Worm (Caenorhabditis elegans) whole organism, early embryonic: ENCODE data around the gene T19C3.5.

Source experiments
- B0310.2 ChIP-seq: sonication (generic microtip); optimal IDR thresholded peaks from 2 replicates; lab custom pipeline; 2016; ENCODE audit warnings: mild to moderate bottlenecking, missing genetic modification characterization, missing compliant biosample characterization
- F13C5.2 ChIP-seq: sonication (generic microtip); optimal IDR thresholded peaks from 2 replicates; lab custom pipeline; 2017; ENCODE audit warnings: mild to moderate bottlenecking, missing genetic modification characterization, inconsistent platforms, missing compliant biosample characterization
- aly-1 ChIP-seq: sonication (generic microtip); optimal IDR thresholded peaks from 2 replicates; lab custom pipeline; 2016; ENCODE audit warnings: missing genetic modification characterization, missing compliant biosample characterization
- ama-1 ChIP-seq: fragments of 150-350 bp; optimal IDR thresholded peaks from 2 replicates; lab custom pipeline; 2014
- ceh-13 ChIP-seq: fragments of 200-800 bp; sonication (Bioruptor generic); optimal IDR thresholded peaks from 2 replicates; lab custom pipeline; 2018; ENCODE audit warnings: mild to moderate bottlenecking, missing genetic modification characterization, missing compliant biosample characterization
- ceh-36 ChIP-seq: sonication (generic microtip); optimal IDR thresholded peaks from 2 replicates; lab custom pipeline; 2016; ENCODE audit warnings: missing genetic modification characterization, inconsistent platforms, missing compliant biosample characterization
- ets-7 ChIP-seq: sonication (generic microtip); optimal IDR thresholded peaks from 2 replicates; lab custom pipeline; 2016; ENCODE audit warnings: missing genotype, missing genetic modification characterization, missing compliant biosample characterization
- flt-1 ChIP-seq: fragments of 200-800 bp; sonication (Bioruptor generic); IDR thresholded peaks from 2 replicates; pipeline ENCODE4 v1.3.6; 2022; ENCODE audit warnings: missing genetic modification characterization, missing compliant biosample characterization
- hnd-1 ChIP-seq: sonication (generic microtip); optimal IDR thresholded peaks from 2 replicates; lab custom pipeline; 2016; ENCODE audit warnings: missing genetic modification characterization, missing compliant biosample characterization
- pes-1 ChIP-seq: fragments of 200-800 bp; sonication (Bioruptor generic); IDR thresholded peaks from 2 replicates; pipeline ENCODE4 v1.3.6; 2022; ENCODE audit warnings: missing genetic modification reagents, missing genetic modification characterization, missing compliant biosample characterization
- tbx-37 ChIP-seq: fragments of 200-800 bp; sonication (Bioruptor generic); conservative IDR thresholded peaks from 2 replicates; pipeline ENCODE4 v1.3.6; 2022; ENCODE audit warnings: missing genetic modification reagents, missing genetic modification characterization, missing compliant biosample characterization
- tra-4 ChIP-seq: sonication (generic microtip); optimal IDR thresholded peaks from 2 replicates; lab custom pipeline; 2017; ENCODE audit warnings: missing genetic modification characterization, missing compliant biosample characterization

DNA sequence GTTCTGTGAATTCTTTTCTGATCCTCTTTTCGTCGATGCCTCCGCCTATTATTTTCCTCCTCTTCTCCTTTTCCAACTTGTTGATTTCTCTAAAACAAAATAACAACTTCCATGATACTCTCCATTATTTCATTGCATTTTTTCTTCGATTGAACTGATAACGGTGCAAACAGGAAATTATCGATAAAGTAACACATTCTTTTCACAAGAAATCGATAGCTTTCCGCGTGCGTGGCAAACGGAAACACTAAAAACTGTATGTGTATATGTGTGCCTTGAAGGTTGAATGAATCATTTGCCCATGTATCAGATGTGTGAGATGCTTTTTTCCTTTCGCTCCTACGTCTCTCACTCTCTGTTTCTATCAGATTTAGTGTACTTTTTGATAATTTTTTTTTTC lies 23.8 kb upstream of the T19C3.5 start:
- no peak for TF ChIP-seq ceh-36 (tag; lab: Kevin White, UChicago)
- TF ChIP-seq B0310.2 (tag; lab: Kevin White, UChicago) = no peak
- no peak for TF ChIP-seq F13C5.2 (tag; lab: Kevin White, UChicago)
- no peak for TF ChIP-seq ama-1 (lab: Kevin White, UChicago)
- TF ChIP-seq aly-1 = no peak
- TF ChIP-seq flt-1 (GFP tag; lab: Robert Waterston, UW) = no peak
- TF ChIP-seq ets-7 (tag; lab: Kevin White, UChicago) = no peak
- TF ChIP-seq ceh-13 = no peak
- no peak for TF ChIP-seq tbx-37 (GFP tag; lab: Robert Waterston, UW)
- no peak for TF ChIP-seq pes-1 (GFP tag; lab: Robert Waterston, UW)
- no peak for TF ChIP-seq tra-4
- no peak for TF ChIP-seq hnd-1
